Worm (Caenorhabditis elegans) whole organism, L4 larva: ENCODE data around the gene sfxn-1.2.
A peak's percentile ranks its signal among the peaks of the same experiment; 100 is the strongest.

ENCODE experiments used
- R02D3.7 ChIP-seq: fragments of 150-350 bp; sonication (generic microtip); optimal IDR thresholded peaks from 3 replicates; lab custom pipeline; 2014; ENCODE audit warnings: missing biosample characterization, missing genetic modification characterization
- ama-1 ChIP-seq: fragments of 150-350 bp; optimal IDR thresholded peaks from 2 replicates; lab custom pipeline; 2014; ENCODE audit warnings: inconsistent platforms, mixed read lengths
- arid-1 ChIP-seq: fragments of 200-800 bp; sonication (Bioruptor generic); conservative IDR thresholded peaks from 2 replicates; pipeline ENCODE4 v1.3.6; 2022; ENCODE audit warnings: missing genetic modification reagents, missing genetic modification characterization, missing compliant biosample characterization
- nhr-28 ChIP-seq: fragments of 150-350 bp; optimal IDR thresholded peaks from 2 replicates; lab custom pipeline; 2014; ENCODE audit warnings: missing biosample characterization, missing genetic modification characterization
- php-3 ChIP-seq: fragments of 200-800 bp; sonication (Bioruptor generic); IDR thresholded peaks from 2 replicates; pipeline ENCODE4 v1.3.6; 2022; ENCODE audit warnings: missing genetic modification reagents, missing genetic modification characterization, missing compliant biosample characterization
- saeg-2 ChIP-seq: fragments of 200-800 bp; sonication (Bioruptor generic); IDR thresholded peaks from 2 replicates; pipeline ENCODE4 v1.3.6; 2022; ENCODE audit warnings: missing genetic modification reagents, missing genetic modification characterization, missing compliant biosample characterization
- unc-62 ChIP-seq, 3 experiments: fragments of 150-350 bp in 1 of 3; sonication (generic microtip); optimal IDR thresholded peaks in 2 of 3; peaks in 1 of 3; 1 replicate in 1 of 3; 2 replicates in 2 of 3; lab custom pipeline; 2014 to 2017; ENCODE audit warnings: missing biosample characterization in 3 of 3, missing genetic modification characterization in 3 of 3, missing genetic modification reagents in 3 of 3, missing genotype in 1 of 3

- TF ChIP-seq php-3 (no peak), nhr-28 (no peak), R02D3.7 (no peak), unc-62 (GFP tag; optimal IDR thresholded peaks at IDR 0.05 in 1 of 2; lab: Kevin White, UChicago) (no peak), unc-62 (tag; optimal IDR thresholded peaks at IDR 0.05; lab: Kevin White, UChicago) (no peak), arid-1 (GFP tag; lab: Robert Waterston, UW) (no peak), saeg-2 (GFP tag; lab: Robert Waterston, UW) (no peak), ama-1 (peak; percentile 64)
Observed at ce11 chrII:11234751-11235150, 48.9 kb downstream of the sfxn-1.2 start, which contains the start of gene cox-15.
